Fruit fly (Drosophila melanogaster) whole organism, embryonic: ENCODE measurements around the gene CG10055.

Source experiments
- CG32767 ChIP-seq: fragments of 200-800 bp; sonication (Bioruptor generic); IDR thresholded peaks from 2 replicates; pipeline ENCODE4 v1.3.6; 2022; ENCODE audit warnings: missing biosample characterization, missing genetic modification characterization
- Hmx ChIP-seq: fragments of 200-800 bp; sonication (Bioruptor generic); optimal IDR thresholded peaks from 2 replicates; lab custom pipeline; 2016; ENCODE audit warnings: missing biosample characterization, missing genetic modification characterization
- Nf-YC ChIP-seq: fragments of 200-800 bp; optimal IDR thresholded peaks from 3 replicates; lab custom pipeline; 2019; ENCODE audit warnings: missing biosample characterization, mild to moderate bottlenecking, missing genetic modification characterization, moderate library complexity
- Opbp ChIP-seq: fragments of 200-800 bp; sonication (Bioruptor generic); IDR thresholded peaks from 3 replicates; pipeline ENCODE4 v1.3.6; 2022; ENCODE audit warnings: missing biosample characterization, missing genetic modification characterization; ENCODE audit not compliant: partially characterized antibody
- br ChIP-seq: fragments of >200 bp; optimal IDR thresholded peaks from 2 replicates; lab custom pipeline; 2017

- TF ChIP-seq Opbp (no peak), CG32767 (GFP tag; lab: Robert Waterston, UW) (no peak), Hmx (GFP tag; lab: Kevin White, UChicago) (no peak), br (lab: Kevin White, UChicago) (no peak), Nf-YC (tag; lab: Kevin White, UChicago) (no peak)
These were observed 29.4 kb downstream of the CG10055 start for dm6 chr3R:7157102-7157501.
